Worm (Caenorhabditis elegans): Measurements from ENCODE around the gene tsp-2.
A peak's percentile ranks its signal among the peaks of the same experiment; 100 is the strongest.

The tsp-2 gene

DNA sequence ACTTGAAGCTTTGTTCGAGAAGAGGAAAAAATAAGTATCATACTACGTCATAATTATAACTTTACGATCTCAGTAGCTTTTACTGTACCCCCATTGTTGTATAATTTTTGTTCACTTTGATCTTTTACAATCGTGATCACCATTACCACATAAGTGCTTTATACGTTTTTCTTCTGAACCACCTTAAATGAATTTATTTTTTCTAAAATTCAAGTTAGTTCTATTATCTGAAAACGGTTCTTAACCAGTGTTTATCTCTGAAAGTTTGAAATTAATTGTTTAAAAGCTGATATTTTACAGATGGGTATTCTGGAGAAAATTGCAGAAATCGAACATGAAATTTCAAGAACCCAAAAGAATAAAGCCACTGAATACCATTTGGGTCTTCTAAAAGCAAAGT is 7.9 kb upstream of the tsp-2 start, which contains the start of gene C02F5.3:
Gene C02F5.3 (plus strand): TSS at position 301 of the 400 bp plus-strand sequence.
- no peak for TF ChIP-seq ceh-18 (tag; optimal IDR thresholded peaks at IDR 0.05)
- no peak for TF ChIP-seq nhr-232 (tag; optimal IDR thresholded peaks at IDR 0.05)
- no peak for TF ChIP-seq ahr-1 (tag; optimal IDR thresholded peaks at IDR 0.05)
- TF ChIP-seq tbx-7 (tag; optimal IDR thresholded peaks at IDR 0.05), result no peak
- no peak for TF ChIP-seq eyg-1 (tag; optimal IDR thresholded peaks at IDR 0.05)
- no peak for TF ChIP-seq K02D7.2 (tag; optimal IDR thresholded peaks at IDR 0.05)
- TF ChIP-seq lim-6 (tag; optimal IDR thresholded peaks at IDR 0.05), result no peak
- no peak for TF ChIP-seq mec-3 (tag; optimal IDR thresholded peaks at IDR 0.05; ENCODE audit: borderline replicate concordance)
- TF ChIP-seq Y22D7AL.16 (tag; optimal IDR thresholded peaks at IDR 0.05), result no peak
- no peak for TF ChIP-seq odd-2 (tag; optimal IDR thresholded peaks at IDR 0.05)
- TF ChIP-seq pat-9 (tag; optimal IDR thresholded peaks at IDR 0.05), result no peak
- TF ChIP-seq fkh-10 (GFP tag; optimal IDR thresholded peaks at IDR 0.05), result no peak
- no peak for TF ChIP-seq hlh-8 (tag; optimal IDR thresholded peaks at IDR 0.05)
- no peak for TF ChIP-seq ceh-6 (GFP tag; optimal IDR thresholded peaks at IDR 0.05)
- TF ChIP-seq elt-2 (tag; optimal IDR thresholded peaks at IDR 0.05), result no peak
- TF ChIP-seq nfya-1 (tag; optimal IDR thresholded peaks at IDR 0.05), result no peak
- no peak for TF ChIP-seq unc-86 (tag; optimal IDR thresholded peaks at IDR 0.05)
- TF ChIP-seq ceh-2 (tag; optimal IDR thresholded peaks at IDR 0.05), result no peak

DNA sequence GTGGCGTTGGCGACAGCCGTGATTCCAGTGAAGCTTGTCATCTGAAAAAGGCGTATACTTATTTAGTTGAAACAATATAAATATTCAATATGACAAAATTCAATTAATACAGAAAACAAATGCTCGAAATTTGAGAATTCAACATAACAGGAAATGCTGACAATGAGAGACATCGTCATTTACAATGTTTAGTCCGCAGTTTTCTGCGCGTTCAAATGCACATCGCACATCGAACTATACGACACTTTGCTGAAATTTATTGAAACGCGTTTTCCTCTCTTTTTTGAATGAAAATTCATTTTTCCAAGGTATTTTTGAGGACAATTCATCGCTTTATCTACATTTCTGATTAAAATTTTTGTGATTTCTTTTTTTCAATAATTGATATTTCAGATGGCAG is 6.3 kb upstream of the tsp-2 start, which contains the start of the genes pbs-6 and cids-1:
Gene pbs-6 (minus strand): TSS at position 41 of the 400 bp plus-strand sequence.
Gene cids-1 (plus strand): TSS at position 394 of the 400 bp plus-strand sequence.
- no peak for TF ChIP-seq pag-3 (tag; optimal IDR thresholded peaks at IDR 0.05; ENCODE audit: borderline replicate concordance)
- no peak for TF ChIP-seq pqm-1 (tag; optimal IDR thresholded peaks at IDR 0.05)
- TF ChIP-seq ceh-31 (tag; optimal IDR thresholded peaks at IDR 0.05), result no peak
- no peak for TF ChIP-seq unc-42 (tag; optimal IDR thresholded peaks at IDR 0.05)
- TF ChIP-seq ceh-9 (tag; optimal IDR thresholded peaks at IDR 0.05), result no peak
- no peak for TF ChIP-seq pat-9 (tag; optimal IDR thresholded peaks at IDR 0.05)
- no peak for TF ChIP-seq ets-4 (tag; optimal IDR thresholded peaks at IDR 0.05)
- no peak for TF ChIP-seq ceh-48 (tag; optimal IDR thresholded peaks at IDR 0.05)
- no peak for TF ChIP-seq gmeb-2 (tag; optimal IDR thresholded peaks at IDR 0.05)
- TF ChIP-seq syd-9 (tag; optimal IDR thresholded peaks at IDR 0.05), result no peak
- no peak for TF ChIP-seq ceh-2 (tag; optimal IDR thresholded peaks at IDR 0.05)
- no peak for TF ChIP-seq pha-4 (tag; optimal IDR thresholded peaks at IDR 0.05)
- no peak for TF ChIP-seq pros-1 (tag; optimal IDR thresholded peaks at IDR 0.05)
- no peak for TF ChIP-seq ttx-3 (tag; optimal IDR thresholded peaks at IDR 0.05)
- TF ChIP-seq ceh-6 (GFP tag; optimal IDR thresholded peaks at IDR 0.05), result no peak
- no peak for TF ChIP-seq sox-2 (GFP tag; IDR thresholded peaks at IDR 0.05)
- TF ChIP-seq ztf-16 (tag; optimal IDR thresholded peaks at IDR 0.05), result no peak
- TF ChIP-seq ceh-30 (tag; optimal IDR thresholded peaks at IDR 0.05), result no peak

DNA sequence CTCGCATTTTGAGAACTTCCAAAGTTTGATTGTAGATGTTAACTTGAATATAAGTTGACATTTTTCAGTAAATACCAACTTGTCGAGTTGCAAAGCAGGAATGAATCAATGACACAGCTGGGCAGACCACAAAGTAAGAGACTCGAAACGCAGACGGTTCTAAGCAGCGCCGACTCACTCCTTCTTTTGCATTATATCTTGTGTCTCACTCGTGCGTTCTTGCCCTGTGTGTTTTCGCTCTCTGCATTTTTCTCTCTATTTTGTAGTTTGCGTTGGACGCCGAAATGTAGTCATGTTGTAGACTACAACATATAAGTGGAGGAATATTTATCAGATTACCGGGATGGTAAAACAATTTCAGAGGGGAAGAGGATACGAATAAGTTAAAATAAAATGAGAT is 5.1 kb upstream of the tsp-2 start, which contains the start of gene C02F5.12:
Gene C02F5.12 (minus strand): TSS at position 221 of the 400 bp plus-strand sequence.
- TF ChIP-seq sox-2 (GFP tag; IDR thresholded peaks at IDR 0.05) (no peak), nhr-232 (tag; optimal IDR thresholded peaks at IDR 0.05) (peak; percentile 7), K02D7.2 (tag; optimal IDR thresholded peaks at IDR 0.05) (no peak), madf-2 (tag; optimal IDR thresholded peaks at IDR 0.05) (no peak), hlh-6 (tag; optimal IDR thresholded peaks at IDR 0.05) (no peak), ceh-45 (GFP tag; IDR thresholded peaks at IDR 0.05) (no peak), ceh-14 (tag; optimal IDR thresholded peaks at IDR 0.05) (no peak), zip-5 (tag; optimal IDR thresholded peaks at IDR 0.05) (no peak), unc-55 (GFP tag; optimal IDR thresholded peaks at IDR 0.05) (no peak), fkh-10 (GFP tag; optimal IDR thresholded peaks at IDR 0.05) (no peak), unc-42 (tag; optimal IDR thresholded peaks at IDR 0.05) (no peak), ceh-18 (tag; optimal IDR thresholded peaks at IDR 0.05) (no peak), npax-4 (tag; optimal IDR thresholded peaks at IDR 0.05) (no peak), ceh-30 (tag; optimal IDR thresholded peaks at IDR 0.05) (peak; percentile 100), hlh-30 (tag; optimal IDR thresholded peaks at IDR 0.05; ENCODE audit: insufficient read depth) (peak; percentile 31), nhr-11 (tag; optimal IDR thresholded peaks at IDR 0.05) (no peak), Y22D7AL.16 (tag; optimal IDR thresholded peaks at IDR 0.05) (no peak), F13H6.1 (tag; optimal IDR thresholded peaks at IDR 0.05) (no peak), hlh-13 (GFP tag; optimal IDR thresholded peaks at IDR 0.05) (no peak), ref-2 (tag; optimal IDR thresholded peaks at IDR 0.05) (no peak), dve-1 (tag; optimal IDR thresholded peaks at IDR 0.05) (no peak), pros-1 (tag; optimal IDR thresholded peaks at IDR 0.05) (no peak)

Measured in whole organism, late embryonic.